Fruit fly (Drosophila melanogaster) whole organism: Measurements from ENCODE around the gene Bre1.

Experiments
- CG8478 ChIP-seq: fragments of >200 bp; optimal IDR thresholded peaks from 2 replicates; lab custom pipeline; 2018; ENCODE audit warnings: inconsistent platforms
- Dll ChIP-seq: fragments of >200 bp; optimal IDR thresholded peaks from 2 replicates; lab custom pipeline; 2017
- pan ChIP-seq: fragments of >200 bp; optimal IDR thresholded peaks from 2 replicates; lab custom pipeline; 2017
- psq ChIP-seq: fragments of >200 bp; optimal IDR thresholded peaks from 2 replicates; lab custom pipeline; 2017

dm6 chr3L:5779476-5780401 is 14.3 kb downstream of the Bre1 start, which contains the start of the genes Myt1, PGRP-LD and Pmi:
- TF ChIP-seq psq (lab: Kevin White, UChicago) = no peak
- no peak for TF ChIP-seq pan (lab: Kevin White, UChicago)
- TF ChIP-seq CG8478 = no peak
- TF ChIP-seq Dll (lab: Kevin White, UChicago) = no peak
